Worm (Caenorhabditis elegans) whole organism, L2 larva: ENCODE measurements around the gene F31B9.2.

Experiments used
- lin-13 ChIP-seq: fragments of 150-350 bp; optimal IDR thresholded peaks from 2 replicates; lab custom pipeline; 2014; ENCODE audit warnings: missing biosample characterization, missing genetic modification reagents, missing genetic modification characterization
- nhr-10 ChIP-seq: sonication (generic microtip); optimal IDR thresholded peaks from 2 replicates; lab custom pipeline; 2017; ENCODE audit warnings: missing biosample characterization, missing genetic modification characterization

ce11 chrX:15945806-15946205, 28.6 kb downstream of the F31B9.2 start:
- TF ChIP-seq lin-13 (GFP tag; lab: Kevin White, UChicago) = no peak
- TF ChIP-seq nhr-10 (tag; lab: Kevin White, UChicago) = no peak
